Fruit fly (Drosophila melanogaster) whole organism, prepupa: Measurements from ENCODE around the gene CG34310.

Experiments
- Blimp-1 ChIP-seq: fragments of 200-800 bp; sonication (Bioruptor generic); optimal IDR thresholded peaks from 3 replicates; lab custom pipeline; 2017; ENCODE audit warnings: missing biosample characterization, missing genetic modification characterization, mild to moderate bottlenecking, moderate library complexity, missing genetic modification reagents
- CG10631 ChIP-seq: fragments of 200-800 bp; sonication (Bioruptor generic); optimal IDR thresholded peaks from 2 replicates; lab custom pipeline; 2016; ENCODE audit warnings: missing biosample characterization, missing genetic modification characterization
- CG11294 ChIP-seq: fragments of 200-800 bp; sonication (Bioruptor generic); IDR thresholded peaks from 2 replicates; pipeline ENCODE4 v1.3.6; 2022; ENCODE audit warnings: missing biosample characterization, missing genetic modification characterization
- CG11762 ChIP-seq: fragments of 200-800 bp; sonication (Bioruptor generic); optimal IDR thresholded peaks from 3 replicates; lab custom pipeline; 2016; ENCODE audit warnings: missing biosample characterization, missing genetic modification characterization; ENCODE audit not compliant: insufficient read depth
- CG11902 ChIP-seq: fragments of 200-800 bp; sonication (Bioruptor generic); optimal IDR thresholded peaks from 3 replicates; lab custom pipeline; 2016; ENCODE audit warnings: missing biosample characterization, missing genetic modification characterization
- CG1621 ChIP-seq: fragments of 200-800 bp; sonication (Bioruptor generic); optimal IDR thresholded peaks from 3 replicates; lab custom pipeline; 2018; ENCODE audit warnings: missing biosample characterization, mild to moderate bottlenecking, missing genetic modification characterization
- CG16779 ChIP-seq: fragments of 200-800 bp; sonication (Bioruptor generic); optimal IDR thresholded peaks from 3 replicates; lab custom pipeline; 2017; ENCODE audit warnings: missing biosample characterization, mild to moderate bottlenecking, missing genetic modification characterization
- CG3032 ChIP-seq: fragments of 200-800 bp; optimal IDR thresholded peaks from 2 replicates; lab custom pipeline; 2019; ENCODE audit warnings: missing biosample characterization, mild to moderate bottlenecking, missing genetic modification characterization, moderate library complexity
- CG32006 ChIP-seq: fragments of 200-800 bp; sonication (Bioruptor generic); optimal IDR thresholded peaks from 3 replicates; lab custom pipeline; 2017; ENCODE audit warnings: missing biosample characterization, mild to moderate bottlenecking, missing genetic modification characterization
- CG3919 ChIP-seq: fragments of 200-800 bp; sonication (Bioruptor generic); optimal IDR thresholded peaks from 3 replicates; lab custom pipeline; 2016; ENCODE audit warnings: missing biosample characterization, missing genetic modification characterization
- CG4318 ChIP-seq: fragments of 200-800 bp; sonication (Bioruptor generic); optimal IDR thresholded peaks from 3 replicates; lab custom pipeline; 2017; ENCODE audit warnings: missing biosample characterization, mild to moderate bottlenecking, missing genetic modification characterization
- CG6276 ChIP-seq: fragments of 200-800 bp; sonication (Bioruptor generic); optimal IDR thresholded peaks from 2 replicates; lab custom pipeline; 2017; ENCODE audit warnings: missing biosample characterization, mild to moderate bottlenecking, missing genetic modification characterization
- CG6792 ChIP-seq: fragments of 200-800 bp; sonication (Bioruptor generic); optimal IDR thresholded peaks from 3 replicates; lab custom pipeline; 2016; ENCODE audit warnings: missing biosample characterization, missing genetic modification characterization
- CG6808 ChIP-seq: fragments of 200-800 bp; sonication (Bioruptor generic); optimal IDR thresholded peaks from 3 replicates; lab custom pipeline; 2017; ENCODE audit warnings: missing biosample characterization, missing genetic modification characterization, mild to moderate bottlenecking, moderate library complexity, missing genetic modification reagents
- CG6854 ChIP-seq: fragments of 200-800 bp; sonication (Bioruptor generic); optimal IDR thresholded peaks from 2 replicates; lab custom pipeline; 2017; ENCODE audit warnings: missing biosample characterization, mild to moderate bottlenecking, missing genetic modification characterization
- CG8319 ChIP-seq: fragments of 200-800 bp; sonication (Bioruptor generic); optimal IDR thresholded peaks from 3 replicates; lab custom pipeline; 2016; ENCODE audit warnings: missing biosample characterization, missing genetic modification characterization
- CG8632 ChIP-seq: fragments of 200-800 bp; sonication (Bioruptor generic); optimal IDR thresholded peaks from 3 replicates; lab custom pipeline; 2016; ENCODE audit warnings: missing biosample characterization, missing genetic modification characterization
- CG9139 ChIP-seq: fragments of 200-800 bp; sonication (Bioruptor generic); optimal IDR thresholded peaks from 3 replicates; lab custom pipeline; 2017; ENCODE audit warnings: missing biosample characterization, mild to moderate bottlenecking, missing genetic modification characterization
- Eip75B ChIP-seq: fragments of 200-800 bp; sonication (Bioruptor generic); optimal IDR thresholded peaks from 3 replicates; lab custom pipeline; 2016; ENCODE audit warnings: missing biosample characterization, missing genetic modification characterization
- Eip78C ChIP-seq: fragments of 200-800 bp; sonication (Bioruptor generic); peaks from one replicate; lab custom pipeline; 2016; ENCODE audit warnings: missing biosample characterization, missing genetic modification characterization
- Eip93F ChIP-seq: fragments of 200-800 bp; sonication (Bioruptor generic); optimal IDR thresholded peaks from 2 replicates; lab custom pipeline; 2016; ENCODE audit warnings: missing biosample characterization, mild to moderate bottlenecking, missing genetic modification characterization
- Ets96B ChIP-seq: fragments of 200-800 bp; optimal IDR thresholded peaks from 2 replicates; lab custom pipeline; 2019; ENCODE audit warnings: missing biosample characterization, mild to moderate bottlenecking, missing genetic modification characterization, moderate library complexity
- Hr38 ChIP-seq: sonication (Bioruptor generic); optimal IDR thresholded peaks from 2 replicates; lab custom pipeline; 2016; ENCODE audit warnings: missing biosample characterization, missing genetic modification characterization
- Hr39 ChIP-seq: fragments of 200-800 bp; sonication (Bioruptor generic); optimal IDR thresholded peaks from 2 replicates; lab custom pipeline; 2016; ENCODE audit warnings: missing biosample characterization, missing genetic modification characterization
- Hr4 ChIP-seq: fragments of 200-800 bp; sonication (Bioruptor generic); optimal IDR thresholded peaks from 3 replicates; lab custom pipeline; 2016; ENCODE audit warnings: missing biosample characterization, missing genetic modification characterization
- Lpt ChIP-seq: fragments of 200-800 bp; sonication (Bioruptor generic); optimal IDR thresholded peaks from 3 replicates; lab custom pipeline; 2016; ENCODE audit warnings: missing biosample characterization, missing genetic modification characterization
- Met ChIP-seq: fragments of 200-800 bp; sonication (Bioruptor generic); optimal IDR thresholded peaks from 3 replicates; lab custom pipeline; 2016; ENCODE audit warnings: missing biosample characterization, missing genetic modification characterization
- OdsH ChIP-seq: fragments of 200-800 bp; sonication (Bioruptor generic); optimal IDR thresholded peaks from 3 replicates; lab custom pipeline; 2016; ENCODE audit warnings: missing biosample characterization, missing genetic modification characterization
- Smox ChIP-seq: fragments of 200-800 bp; sonication (Bioruptor generic); optimal IDR thresholded peaks from 3 replicates; lab custom pipeline; 2016; ENCODE audit warnings: missing biosample characterization, missing genetic modification characterization
- Sox102F ChIP-seq: fragments of 200-800 bp; sonication (Bioruptor generic); optimal IDR thresholded peaks from 2 replicates; lab custom pipeline; 2016; ENCODE audit warnings: missing biosample characterization, mild to moderate bottlenecking, missing genetic modification characterization
- Sox15 ChIP-seq: fragments of 200-800 bp; sonication (Bioruptor generic); optimal IDR thresholded peaks from 3 replicates; lab custom pipeline; 2016; ENCODE audit warnings: missing biosample characterization, missing genetic modification characterization
- achi ChIP-seq: fragments of 200-800 bp; sonication (Bioruptor generic); optimal IDR thresholded peaks from 3 replicates; lab custom pipeline; 2016; ENCODE audit warnings: missing biosample characterization, missing genetic modification characterization
- acj6 ChIP-seq: fragments of 200-800 bp; sonication (Bioruptor generic); optimal IDR thresholded peaks from 3 replicates; lab custom pipeline; 2016; ENCODE audit warnings: missing biosample characterization, missing genetic modification characterization
- eg ChIP-seq: fragments of 200-800 bp; sonication (Bioruptor generic); IDR thresholded peaks from 3 replicates; pipeline ENCODE4 v1.3.6; 2022; ENCODE audit warnings: missing biosample characterization, missing genetic modification characterization
- esn ChIP-seq: fragments of 200-800 bp; sonication (Bioruptor generic); optimal IDR thresholded peaks from 2 replicates; lab custom pipeline; 2016; ENCODE audit warnings: missing biosample characterization, mild to moderate bottlenecking, missing genetic modification characterization, moderate library complexity
- fd85E ChIP-seq: fragments of 200-800 bp; sonication (Bioruptor generic); optimal IDR thresholded peaks from 3 replicates; lab custom pipeline; 2016; ENCODE audit warnings: missing biosample characterization, missing genetic modification characterization
- fkh ChIP-seq: fragments of 200-800 bp; sonication (Bioruptor generic); optimal IDR thresholded peaks from 3 replicates; lab custom pipeline; 2017; ENCODE audit warnings: missing biosample characterization, mild to moderate bottlenecking, missing genetic modification characterization, moderate library complexity
- lz ChIP-seq: fragments of 200-800 bp; sonication (Bioruptor generic); optimal IDR thresholded peaks from 3 replicates; lab custom pipeline; 2016; ENCODE audit warnings: missing biosample characterization, missing genetic modification characterization
- net ChIP-seq: fragments of 200-800 bp; sonication (Bioruptor generic); optimal IDR thresholded peaks from 3 replicates; lab custom pipeline; 2016; ENCODE audit warnings: missing biosample characterization, missing genetic modification characterization
- pdm3 ChIP-seq: fragments of 200-800 bp; sonication (Bioruptor generic); optimal IDR thresholded peaks from 3 replicates; lab custom pipeline; 2016; ENCODE audit warnings: missing biosample characterization, missing genetic modification characterization
- salr ChIP-seq, 2 experiments: fragments of 200-800 bp; sonication (Bioruptor generic); optimal IDR thresholded peaks; 3 replicates each; lab custom pipeline; 2016 to 2018; ENCODE audit warnings: missing biosample characterization in 2 of 2, missing genetic modification characterization in 2 of 2, mild to moderate bottlenecking in 1 of 2
- ss ChIP-seq, 2 experiments: fragments of 200-800 bp; sonication (Bioruptor generic); optimal IDR thresholded peaks; 2 replicates in 1 of 2; 3 replicates in 1 of 2; lab custom pipeline; 2017 to 2018; ENCODE audit warnings: mild to moderate bottlenecking in 2 of 2, missing biosample characterization in 2 of 2, missing genetic modification characterization in 2 of 2, moderate library complexity in 1 of 2
- svp ChIP-seq: fragments of 200-800 bp; sonication (Bioruptor generic); peaks from one replicate; lab custom pipeline; 2016; ENCODE audit warnings: missing biosample characterization, missing genetic modification characterization
- topi ChIP-seq: fragments of 200-800 bp; sonication (Bioruptor generic); optimal IDR thresholded peaks from 3 replicates; lab custom pipeline; 2016; ENCODE audit warnings: missing biosample characterization, missing genetic modification characterization
- vri ChIP-seq: fragments of 200-800 bp; sonication (Bioruptor generic); optimal IDR thresholded peaks from 3 replicates; lab custom pipeline; 2016; ENCODE audit warnings: missing biosample characterization, mild to moderate bottlenecking, missing genetic modification characterization

CG34310 gene

dm6 chr2L:6698387-6698786, 34.9 kb downstream of the CG34310 start (continued):
- TF ChIP-seq ss (GFP tag; optimal IDR thresholded peaks at IDR 0.05; lab: Kevin White, UChicago) = peak in 1 of 2 experiments; percentile 16
- no peak for TF ChIP-seq CG16779 (tag; lab: Kevin White, UChicago)
- peak; percentile 71 for TF ChIP-seq CG32006 (GFP tag; lab: Kevin White, UChicago)
- TF ChIP-seq OdsH (GFP tag; lab: Kevin White, UChicago) = peak; percentile 81
- TF ChIP-seq Hr4 (GFP tag; lab: Kevin White, UChicago) = peak; percentile 85
- TF ChIP-seq CG6808 (GFP tag; lab: Kevin White, UChicago) = peak; percentile 16
- TF ChIP-seq svp (GFP tag; lab: Kevin White, UChicago) = peak; percentile 81
- no peak for TF ChIP-seq Eip93F
- peak; percentile 45 for TF ChIP-seq CG1621 (tag; lab: Kevin White, UChicago)
- peak; percentile 73 for TF ChIP-seq Smox (GFP tag; lab: Kevin White, UChicago)
- peak; percentile 26 for TF ChIP-seq Blimp-1
- TF ChIP-seq Eip75B (GFP tag; lab: Kevin White, UChicago) = peak; percentile 68
- peak; percentile 94 for TF ChIP-seq Eip78C (GFP tag; lab: Kevin White, UChicago)
- peak; percentile 91 for TF ChIP-seq eg (GFP tag; lab: Robert Waterston, UW)
- TF ChIP-seq achi (GFP tag; lab: Kevin White, UChicago) = peak; percentile 65
- peak; percentile 49 for TF ChIP-seq CG3032 (tag; lab: Kevin White, UChicago)
- peak; percentile 77 for TF ChIP-seq CG3919 (GFP tag; lab: Kevin White, UChicago)
- TF ChIP-seq Sox102F (GFP tag; lab: Kevin White, UChicago) = peak; percentile 63
- peak; percentile 47 for TF ChIP-seq CG4318 (GFP tag; lab: Kevin White, UChicago)
- peak; percentile 57 for TF ChIP-seq net
- TF ChIP-seq topi (GFP tag; lab: Kevin White, UChicago) = peak; percentile 72
- TF ChIP-seq CG10631 = peak; percentile 72
- peak in 1 of 2 experiments; percentile 49 for TF ChIP-seq salr (GFP tag; optimal IDR thresholded peaks at IDR 0.05; lab: Kevin White, UChicago)
- TF ChIP-seq CG11902 = peak; percentile 56
- peak; percentile 79 for TF ChIP-seq esn (GFP tag; lab: Kevin White, UChicago)
- TF ChIP-seq lz (GFP tag; lab: Kevin White, UChicago) = peak; percentile 74
- TF ChIP-seq fd85E (GFP tag; lab: Kevin White, UChicago) = no peak
- peak; percentile 67 for TF ChIP-seq Ets96B (tag; lab: Kevin White, UChicago)
- peak; percentile 44 for TF ChIP-seq CG6854
- no peak for TF ChIP-seq CG9139
- peak; percentile 51 for TF ChIP-seq CG6792

dm6 chr2L:6700742-6701141, 37.3 kb downstream of the CG34310 start:
- TF ChIP-seq Eip78C (GFP tag; lab: Kevin White, UChicago) (peak; percentile 36), fkh (peak; percentile 90), acj6 (no peak), CG10631 (peak; percentile 2), Met (GFP tag; lab: Kevin White, UChicago) (no peak), CG8632 (GFP tag; lab: Kevin White, UChicago) (peak; percentile 11)
- TF ChIP-seq, all 60 proteins: peak for 4

- TF ChIP-seq eg (GFP tag; lab: Robert Waterston, UW) (no peak), vri (GFP tag; lab: Kevin White, UChicago) (peak; percentile 32), fd85E (GFP tag; lab: Kevin White, UChicago) (no peak), net (peak; percentile 13), CG32006 (GFP tag; lab: Kevin White, UChicago) (peak; percentile 8), CG1621 (tag; lab: Kevin White, UChicago) (no peak), CG6792 (peak; percentile 35), pdm3 (GFP tag; lab: Kevin White, UChicago) (peak; percentile 3), ss (GFP tag; optimal IDR thresholded peaks at IDR 0.05; lab: Kevin White, UChicago) (peak; percentile 13 to 18), CG11762 (GFP tag; lab: Kevin White, UChicago) (no peak), Hr38 (GFP tag; lab: Kevin White, UChicago) (no peak), CG11294 (GFP tag; lab: Robert Waterston, UW) (no peak), svp (GFP tag; lab: Kevin White, UChicago) (peak; percentile 57), fkh (no peak), Hr39 (GFP tag; lab: Kevin White, UChicago) (peak; percentile 26), Met (GFP tag; lab: Kevin White, UChicago) (peak; percentile 40), Lpt (GFP tag; lab: Kevin White, UChicago) (no peak), CG6808 (GFP tag; lab: Kevin White, UChicago) (peak; percentile 21), CG8319 (GFP tag; lab: Kevin White, UChicago) (no peak), Sox15 (GFP tag; lab: Kevin White, UChicago) (peak; percentile 21), topi (GFP tag; lab: Kevin White, UChicago) (peak; percentile 24), CG9139 (no peak), Hr4 (GFP tag; lab: Kevin White, UChicago) (no peak), Eip93F (no peak), CG6276 (GFP tag; lab: Kevin White, UChicago) (no peak)
These were observed 38.1 kb downstream of the CG34310 start for dm6 chr2L:6701409-6702199.
